Worm (Caenorhabditis elegans) whole organism, mixed stage, embryonic: ENCODE data around the gene mrps-16.

ENCODE experiments used
- ceh-83 ChIP-seq: fragments of 200-800 bp; sonication (Bioruptor generic); optimal IDR thresholded peaks from 2 replicates; lab custom pipeline; 2018; ENCODE audit warnings: mild to moderate bottlenecking, missing genetic modification characterization, missing compliant biosample characterization
- elt-3 ChIP-seq: fragments of 150-350 bp; optimal IDR thresholded peaks from 2 replicates; lab custom pipeline; 2014; ENCODE audit warnings: missing biosample characterization, missing genetic modification characterization
- lin-13 ChIP-seq: fragments of 150-350 bp; optimal IDR thresholded peaks from 2 replicates; lab custom pipeline; 2014; ENCODE audit warnings: missing biosample characterization, missing genetic modification characterization
- mep-1 ChIP-seq: fragments of 150-350 bp; optimal IDR thresholded peaks from 2 replicates; lab custom pipeline; 2017; ENCODE audit warnings: missing biosample characterization, missing genetic modification reagents, missing genetic modification characterization, inconsistent platforms
- nhr-12 ChIP-seq: fragments of 150-350 bp; optimal IDR thresholded peaks from 2 replicates; lab custom pipeline; 2014; ENCODE audit warnings: missing biosample characterization, missing genetic modification characterization
- nhr-237 ChIP-seq: fragments of 150-350 bp; optimal IDR thresholded peaks from 2 replicates; lab custom pipeline; 2014; ENCODE audit warnings: missing biosample characterization, missing genetic modification characterization
- nhr-28 ChIP-seq: fragments of 150-350 bp; optimal IDR thresholded peaks from 2 replicates; lab custom pipeline; 2014; ENCODE audit warnings: missing biosample characterization, missing genetic modification characterization
- sptf-1 ChIP-seq: sonication (generic microtip); optimal IDR thresholded peaks from 2 replicates; lab custom pipeline; 2017; ENCODE audit warnings: mild to moderate bottlenecking, missing genetic modification characterization, moderate library complexity, missing compliant biosample characterization
- unc-39 ChIP-seq: fragments of 150-350 bp; optimal IDR thresholded peaks from 2 replicates; lab custom pipeline; 2014; ENCODE audit warnings: missing biosample characterization, missing genetic modification characterization
- ztf-11 ChIP-seq: fragments of 150-350 bp; optimal IDR thresholded peaks from 2 replicates; lab custom pipeline; 2014; ENCODE audit warnings: missing biosample characterization, missing genetic modification characterization

ce11 chrII:5496375-5496774 is 22.2 kb downstream of the mrps-16 start, which contains the start of gene F12A10.1:
- TF ChIP-seq lin-13 (tag; lab: Kevin White, UChicago) (no peak), nhr-28 (tag; lab: Kevin White, UChicago) (no peak), elt-3 (tag; lab: Kevin White, UChicago) (no peak), sptf-1 (tag; lab: Kevin White, UChicago) (no peak), ztf-11 (tag; lab: Kevin White, UChicago) (no peak), nhr-237 (no peak), nhr-12 (tag; lab: Kevin White, UChicago) (no peak), unc-39 (tag; lab: Kevin White, UChicago) (no peak), ceh-83 (no peak), mep-1 (no peak)
